Fruit fly (Drosophila melanogaster): ENCODE results near the gene tkv.

Gene tkv

dm6 chr2L:5196684-5197083, 74.5 kb downstream of the tkv start (continued):
- TF ChIP-seq az2 (GFP tag; optimal IDR thresholded peaks at IDR 0.05) (no peak), CG3847 (GFP tag; IDR thresholded peaks at IDR 0.05) (peak; percentile 11; the same call in 1 of the 2 replicates), CG17568 (GFP tag; optimal IDR thresholded peaks at IDR 0.05) (no peak), Bdp1 (GFP tag; optimal IDR thresholded peaks at IDR 0.05) (peak; percentile 11), NfI (GFP tag; optimal IDR thresholded peaks at IDR 0.05) (peak; percentile 9), CG1603 (tag; optimal IDR thresholded peaks at IDR 0.05) (no peak), CG3838 (GFP tag; optimal IDR thresholded peaks at IDR 0.05) (no peak), CG12104 (GFP tag; optimal IDR thresholded peaks at IDR 0.05) (peak; percentile 14), Dfd (GFP tag; optimal IDR thresholded peaks at IDR 0.05) (no peak), dan (GFP tag; IDR thresholded peaks at IDR 0.05) (no peak), esg (GFP tag; conservative IDR thresholded peaks at IDR 0.05) (no peak), Hr78 (GFP tag; optimal IDR thresholded peaks at IDR 0.05) (peak in 1 of 2 experiments; percentile 41), TFAM (GFP tag; optimal IDR thresholded peaks at IDR 0.05) (no peak), gfzf (GFP tag; optimal IDR thresholded peaks at IDR 0.05) (no peak), Oli (tag; optimal IDR thresholded peaks at IDR 0.05) (no peak), H15 (GFP tag; IDR thresholded peaks at IDR 0.05) (no peak), CG13624 (GFP tag; optimal IDR thresholded peaks at IDR 0.05) (no peak), rib (GFP tag; IDR thresholded peaks at IDR 0.05) (peak; percentile 50; the same call in 1 of the 2 replicates), sd (tag; optimal IDR thresholded peaks at IDR 0.05) (no peak), CG14965 (GFP tag; optimal IDR thresholded peaks at IDR 0.05; ENCODE audit: borderline replicate concordance) (no peak), trh (GFP tag; optimal IDR thresholded peaks at IDR 0.05) (no peak), CG1529 (GFP tag; optimal IDR thresholded peaks at IDR 0.05) (peak; percentile 47), Hr3 (GFP tag; optimal IDR thresholded peaks at IDR 0.05) (no peak), Adf1 (GFP tag; IDR thresholded peaks at IDR 0.05) (peak; percentile 37; the same call in 1 of the 2 replicates), Hsf (GFP tag; optimal IDR thresholded peaks at IDR 0.05) (no peak), CG2889 (GFP tag; IDR thresholded peaks at IDR 0.05) (no peak), kay (GFP tag; optimal IDR thresholded peaks at IDR 0.05) (no peak), zfh1 (GFP tag; IDR thresholded peaks at IDR 0.05) (peak; percentile 24; the same call in 1 of the 3 replicates), CG14441 (GFP tag; IDR thresholded peaks at IDR 0.05) (no peak), exex (tag; optimal IDR thresholded peaks at IDR 0.05) (peak; percentile 78), Dp (GFP tag; optimal IDR thresholded peaks at IDR 0.05) (no peak), Rx (GFP tag; IDR thresholded peaks at IDR 0.05) (no peak), CG3995 (GFP tag; optimal IDR thresholded peaks at IDR 0.05) (no peak), gcm (GFP tag; optimal IDR thresholded peaks at IDR 0.05) (no peak), oc (tag; optimal IDR thresholded peaks at IDR 0.05) (no peak), sob (GFP tag; IDR thresholded peaks at IDR 0.05) (no peak), crc (GFP tag; optimal IDR thresholded peaks at IDR 0.05) (no peak), Neu2 (GFP tag; optimal IDR thresholded peaks at IDR 0.05; ENCODE audit: borderline replicate concordance) (no peak), slou (GFP tag; optimal IDR thresholded peaks at IDR 0.05) (no peak), dpn (GFP tag; optimal IDR thresholded peaks at IDR 0.05) (no peak), CG7556 (GFP tag; optimal IDR thresholded peaks at IDR 0.05) (no peak), CG17186 (GFP tag; optimal IDR thresholded peaks at IDR 0.05) (no peak), gcm2 (GFP tag; optimal IDR thresholded peaks at IDR 0.05) (no peak), Aef1 (GFP tag; IDR thresholded peaks at IDR 0.05) (no peak), CG15269 (tag; optimal IDR thresholded peaks at IDR 0.05) (no peak), NC2α (GFP tag; optimal IDR thresholded peaks at IDR 0.05) (no peak), bab2 (GFP tag; optimal IDR thresholded peaks at IDR 0.05) (no peak), CG16813 (GFP tag; IDR thresholded peaks at IDR 0.05; ENCODE audit: partially characterized antibody) (no peak), aop (GFP tag; IDR thresholded peaks at IDR 0.05) (no peak), ssp (GFP tag; IDR thresholded peaks at IDR 0.05) (no peak), CG15514 (GFP tag; optimal IDR thresholded peaks at IDR 0.05) (peak; percentile 66), salm (tag; optimal IDR thresholded peaks at IDR 0.05) (peak; percentile 63)
